Fruit fly (Drosophila melanogaster): Measurements from ENCODE around the gene Strump.

Gene Strump

DNA sequence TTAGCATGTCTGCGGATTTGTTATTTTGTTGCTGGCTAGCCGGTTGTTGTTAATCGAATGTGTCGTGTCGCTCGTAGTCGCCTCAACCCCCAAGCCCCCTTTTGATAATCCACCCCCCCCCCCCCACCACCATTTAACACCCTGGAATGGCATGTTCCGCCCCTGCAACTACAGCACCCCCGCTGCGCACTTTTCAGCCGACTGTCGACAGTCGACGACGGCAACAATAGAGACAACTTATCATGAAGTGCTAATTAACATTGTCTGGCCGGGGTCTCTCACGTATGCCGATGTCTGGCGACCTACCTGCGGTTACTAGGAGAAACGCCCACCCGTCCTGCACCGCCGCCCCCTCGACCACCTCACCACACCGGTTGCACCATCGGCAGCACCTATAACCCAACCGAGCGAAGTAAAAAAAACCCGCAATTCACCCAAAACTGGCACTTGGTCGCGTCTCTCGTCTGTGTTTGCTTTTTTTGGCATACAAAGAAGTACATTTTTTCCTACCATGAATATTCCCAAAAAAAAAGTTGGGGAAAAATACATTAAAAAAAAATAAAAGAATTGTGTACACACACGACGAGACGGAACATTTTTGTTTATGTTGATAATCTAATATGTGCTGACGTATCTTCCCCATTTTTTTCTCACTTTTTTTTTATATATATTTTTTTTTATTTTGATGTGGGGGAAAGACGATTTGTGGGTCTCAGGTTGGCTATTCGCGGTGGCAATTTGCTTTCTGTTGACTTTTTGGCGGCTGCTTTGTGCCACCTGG is 44.6 kb downstream of the Strump start (continued):
- TF ChIP-seq CG17612 (GFP tag; IDR thresholded peaks at IDR 0.05) (no peak), yki (optimal IDR thresholded peaks at IDR 0.05) (no peak), E2f1 (GFP tag; IDR thresholded peaks at IDR 0.05) (no peak), Med (GFP tag) (peak; percentile 67), crc (GFP tag; optimal IDR thresholded peaks at IDR 0.05) (no peak), CG1603 (tag; optimal IDR thresholded peaks at IDR 0.05) (no peak), CG14050 (GFP tag; IDR thresholded peaks at IDR 0.05) (no peak), ash1 (GFP tag; optimal IDR thresholded peaks at IDR 0.05) (no peak), Elba2 (GFP tag; optimal IDR thresholded peaks at IDR 0.05) (no peak), tio (GFP tag; optimal IDR thresholded peaks at IDR 0.05) (no peak), HLH54F (GFP tag; optimal IDR thresholded peaks at IDR 0.05) (no peak), sd (tag; optimal IDR thresholded peaks at IDR 0.05) (peak; percentile 27), Ets97D (GFP tag; optimal IDR thresholded peaks at IDR 0.05) (no peak), HmgD (GFP tag; optimal IDR thresholded peaks at IDR 0.05) (no peak), CG18764 (GFP tag; optimal IDR thresholded peaks at IDR 0.05) (no peak), kah (GFP tag; optimal IDR thresholded peaks at IDR 0.05) (no peak), jing (GFP tag; optimal IDR thresholded peaks at IDR 0.05) (no peak), CG10147 (GFP tag; optimal IDR thresholded peaks at IDR 0.05) (no peak), Mes4 (GFP tag; optimal IDR thresholded peaks at IDR 0.05) (no peak), wek (GFP tag; optimal IDR thresholded peaks at IDR 0.05) (no peak), lbe (GFP tag; optimal IDR thresholded peaks at IDR 0.05) (no peak), vvl (GFP tag; IDR thresholded peaks at IDR 0.05) (peak; percentile 21; the same call in 1 of the 2 replicates), CG10274 (GFP tag; optimal IDR thresholded peaks at IDR 0.05) (no peak), Drgx (GFP tag; IDR thresholded peaks at IDR 0.05) (no peak), CG2129 (GFP tag; IDR thresholded peaks at IDR 0.05; ENCODE audit: partially characterized antibody) (no peak), slbo (GFP tag; IDR thresholded peaks at IDR 0.05) (no peak), pros (GFP tag; optimal IDR thresholded peaks at IDR 0.05) (no peak), CG3065 (GFP tag; optimal IDR thresholded peaks at IDR 0.05) (no peak), Xrp1 (GFP tag; IDR thresholded peaks at IDR 0.05) (no peak), CG31441 (GFP tag; IDR thresholded peaks at IDR 0.05) (no peak), CG4707 (GFP tag; optimal IDR thresholded peaks at IDR 0.05) (no peak), CG13424 (tag; optimal IDR thresholded peaks at IDR 0.05) (no peak), CG10462 (GFP tag; optimal IDR thresholded peaks at IDR 0.05) (no peak), CG3726 (GFP tag; IDR thresholded peaks at IDR 0.05) (no peak), bsh (GFP tag; optimal IDR thresholded peaks at IDR 0.05) (no peak), Gug (GFP tag; IDR thresholded peaks at IDR 0.05) (no peak), CrebB (tag; optimal IDR thresholded peaks at IDR 0.05) (no peak), Sry-δ (GFP tag; optimal IDR thresholded peaks at IDR 0.05) (no peak), Vsx1 (GFP tag; optimal IDR thresholded peaks at IDR 0.05) (no peak), CG9215 (GFP tag; IDR thresholded peaks at IDR 0.05) (no peak), Ravus (GFP tag; IDR thresholded peaks at IDR 0.05) (no peak), Lpt (GFP tag; optimal IDR thresholded peaks at IDR 0.05) (no peak), mld (GFP tag; IDR thresholded peaks at IDR 0.05; ENCODE audit: partially characterized antibody) (no peak), CkIIα-i1 (GFP tag; IDR thresholded peaks at IDR 0.05) (no peak), CG33557 (GFP tag; optimal IDR thresholded peaks at IDR 0.05) (no peak), schlank (tag; optimal IDR thresholded peaks at IDR 0.05) (no peak), tna (GFP tag; IDR thresholded peaks at IDR 0.05; ENCODE audit: partially characterized antibody) (no peak), org-1 (GFP tag; optimal IDR thresholded peaks at IDR 0.05) (no peak), ato (GFP tag; IDR thresholded peaks at IDR 0.05; ENCODE audit: partially characterized antibody) (no peak), lilli (GFP tag; optimal IDR thresholded peaks at IDR 0.05) (no peak), BtbVII (GFP tag; optimal IDR thresholded peaks at IDR 0.05) (peak; percentile 1)
